Fruit fly (Drosophila melanogaster) whole organism, larva: ENCODE results near the gene CG15255.
"Not testable (repeated sequence)": the region's sequence is repeated elsewhere in the genome, so short reads cannot be mapped to it uniquely, and the experiment has no call there.

Experiments
- noc ChIP-seq: fragments of 200-800 bp; sonication (Bioruptor generic); optimal IDR thresholded peaks from 3 replicates; lab custom pipeline; 2019; ENCODE audit warnings: missing biosample characterization, mild to moderate bottlenecking, missing genetic modification characterization, moderate library complexity

CG15255 gene

DNA sequence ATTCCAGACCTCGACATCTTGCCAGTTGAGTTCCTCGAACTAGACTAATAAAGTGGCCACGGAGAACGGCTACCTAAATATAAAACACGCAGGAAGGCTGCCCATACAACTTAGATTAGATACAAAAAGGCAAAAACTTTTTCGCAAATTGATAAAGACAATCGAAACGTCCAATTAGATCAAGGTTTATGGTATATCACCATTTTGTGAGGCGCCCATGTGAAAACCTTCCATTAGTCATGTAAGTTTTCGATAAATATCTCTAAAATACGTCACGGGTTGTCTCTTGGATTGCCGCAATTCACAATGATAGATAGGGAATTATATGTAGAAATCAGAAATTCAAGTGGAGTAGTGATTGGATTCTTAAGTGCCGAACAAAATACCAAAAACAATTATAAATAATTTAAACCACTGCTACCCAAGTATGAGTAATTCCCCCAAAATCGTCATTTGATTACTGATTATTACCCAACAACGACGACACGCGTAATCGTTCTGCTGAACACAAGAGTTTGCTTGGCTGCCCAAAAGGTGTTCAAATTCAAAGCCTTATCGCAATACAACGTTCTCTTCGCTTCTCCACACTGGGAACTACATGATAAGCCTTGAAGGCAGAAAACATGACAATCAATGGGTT lies at the start of gene CG15255:
CG15255 (minus strand) TSS at position 51 of the 640 bp plus-strand sequence.
- peak; percentile 40 for TF ChIP-seq noc (tag; lab: Kevin White, UChicago)

DNA sequence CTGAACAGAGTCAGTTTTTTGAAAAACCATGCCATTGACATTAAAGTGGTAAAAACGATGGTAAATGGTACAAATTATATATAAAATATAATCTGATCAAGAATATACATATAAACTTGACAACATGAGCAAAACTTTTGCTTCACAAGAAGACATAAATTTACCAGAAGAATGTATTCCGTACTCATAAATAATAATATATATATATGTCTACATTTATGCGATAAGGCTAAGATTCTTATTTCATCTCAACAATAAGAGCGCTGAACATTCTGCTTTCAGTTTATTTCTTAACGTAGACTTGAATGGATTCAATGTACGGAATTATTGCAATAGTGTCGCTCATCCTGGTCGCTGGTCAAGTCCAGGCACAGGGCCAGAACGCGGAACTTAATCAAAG lies 49.2 kb upstream of the CG15255 start, which contains the start of gene CG18477:
CG18477 (plus strand) TSS at position 301 of the 400 bp plus-strand sequence.
- TF ChIP-seq noc (tag; lab: Kevin White, UChicago), result not testable (repeated sequence)

dm6 chr2L:15659374-15659773 lies 47.9 kb upstream of the CG15255 start, which contains the start of gene CG44141:
TSS of gene CG44141 (minus strand) at chr2L:15659474.
- not testable (repeated sequence) for TF ChIP-seq noc (tag; lab: Kevin White, UChicago)

- no peak for TF ChIP-seq noc (tag; lab: Kevin White, UChicago)
Observed at dm6 chr2L:15643791-15644190, 32.3 kb upstream of the CG15255 start.

dm6 chr2L:15641668-15642067 lies 30.1 kb upstream of the CG15255 start:
- no peak for TF ChIP-seq noc (tag; lab: Kevin White, UChicago)

- peak; percentile 80 for TF ChIP-seq noc (tag; lab: Kevin White, UChicago)
Observed at dm6 chr2L:15629596-15630168, 18.2 kb upstream of the CG15255 start, which contains the start of gene CG18480. TSS of gene CG18480 (plus strand) at chr2L:15630002.

- TF ChIP-seq noc (tag; lab: Kevin White, UChicago), result no peak
Observed at dm6 chr2L:15628378-15628777, 16.9 kb upstream of the CG15255 start, which contains the start of gene CG7631. TSS of gene CG7631 (plus strand) at chr2L:15628678.

DNA sequence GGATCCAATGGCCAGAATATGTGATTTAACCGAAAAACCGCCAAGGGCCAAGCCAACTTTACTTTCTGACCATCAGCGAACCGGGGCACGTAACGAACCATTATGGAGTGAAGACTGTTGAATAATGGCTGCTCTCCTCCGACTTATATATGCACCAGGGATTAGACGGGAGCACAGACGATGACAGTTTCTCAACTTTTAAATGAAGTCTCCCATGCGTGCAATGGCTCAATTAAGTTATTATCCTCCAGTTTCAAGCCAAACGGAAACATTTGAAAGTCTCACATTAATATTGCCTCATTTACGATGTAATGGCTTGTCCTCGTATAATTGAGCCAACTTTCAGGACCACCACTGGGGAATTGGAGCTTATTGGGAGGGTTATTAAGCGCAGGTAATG lies 11.9 kb upstream of the CG15255 start, which contains the start of gene Or35a:
Or35a (minus strand) TSS at position 101 of the 400 bp plus-strand sequence.
- no peak for TF ChIP-seq noc (tag; lab: Kevin White, UChicago)

dm6 chr2L:15616697-15617096 lies 5.2 kb upstream of the CG15255 start, which contains the start of gene CG11865:
TSS of gene CG11865 (plus strand) at chr2L:15616997.
- no peak for TF ChIP-seq noc (tag; lab: Kevin White, UChicago)

DNA sequence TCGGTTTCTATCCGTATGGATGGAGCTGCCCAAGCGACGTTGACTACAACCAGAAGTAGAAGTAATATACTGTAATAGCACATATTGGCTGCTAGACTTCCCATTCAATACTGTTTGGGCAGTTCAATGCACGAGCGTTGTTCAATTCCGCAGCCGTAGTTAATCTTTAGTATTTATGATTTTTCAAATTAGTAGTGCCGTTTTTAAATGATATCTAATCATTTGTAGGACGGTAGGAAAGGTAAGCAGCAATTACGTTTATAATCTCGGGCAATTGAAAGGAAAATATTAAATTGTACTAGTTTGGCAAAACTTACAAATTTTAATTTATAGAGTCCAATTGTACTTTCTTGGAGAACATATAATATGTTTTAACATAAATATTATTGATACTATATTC lies 4.7 kb upstream of the CG15255 start, which contains the start of gene CG15253:
CG15253 (minus strand) TSS at position 101 of the 400 bp plus-strand sequence.
- TF ChIP-seq noc (tag; lab: Kevin White, UChicago), result no peak

DNA sequence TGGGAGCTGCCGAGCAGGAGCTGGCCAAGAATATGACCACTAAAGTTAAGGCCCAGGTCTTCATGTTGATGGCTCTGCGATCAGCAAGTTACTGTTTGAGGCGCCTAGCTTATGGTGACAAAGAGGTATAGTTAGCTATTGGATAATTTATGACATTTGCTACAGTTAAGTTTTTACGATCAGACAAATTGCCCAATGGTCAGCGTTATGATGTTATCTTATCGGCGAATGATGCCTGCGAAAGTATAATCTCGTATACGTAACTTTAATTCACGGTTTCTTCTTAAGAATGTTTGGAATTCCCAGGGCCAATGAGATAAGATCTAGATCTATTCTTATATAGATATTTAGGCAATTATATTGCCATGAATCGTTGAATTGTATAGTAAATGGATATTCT lies 3.2 kb upstream of the CG15255 start, which contains the start of gene CG15254:
CG15254 (minus strand) TSS at position 101 of the 400 bp plus-strand sequence.
- TF ChIP-seq noc (tag; lab: Kevin White, UChicago), result no peak

DNA sequence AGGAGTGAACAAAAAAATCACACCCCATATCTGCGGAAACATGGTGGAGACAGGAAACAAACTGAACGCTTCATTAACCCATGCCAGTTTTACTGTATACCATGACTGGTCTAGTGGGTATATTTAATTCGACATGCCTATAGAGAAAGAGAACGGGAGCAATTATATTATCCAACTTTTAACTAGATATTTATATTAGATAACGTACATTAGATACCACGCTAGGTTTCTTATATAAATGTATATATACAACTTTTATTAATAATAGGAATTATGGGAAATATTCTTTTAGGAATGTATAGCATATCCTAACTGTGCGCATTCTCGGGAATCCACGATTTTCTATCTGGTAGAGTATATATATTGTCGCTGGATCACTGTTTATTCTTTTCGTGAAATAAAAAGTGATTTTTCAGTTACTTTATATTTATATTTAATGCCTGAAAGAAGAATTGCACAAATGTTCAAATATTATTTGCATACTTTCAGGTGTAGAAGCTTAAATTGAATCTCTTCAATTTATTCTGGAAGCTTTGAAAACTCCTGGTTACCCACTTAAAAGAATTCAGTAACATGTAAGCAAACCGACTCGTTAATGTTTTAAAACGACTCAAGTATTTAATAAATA lies 1.9 kb upstream of the CG15255 start, which contains the start of gene Semp1:
Semp1 (minus strand) TSS at position 51 of the 628 bp plus-strand sequence.
- no peak for TF ChIP-seq noc (tag; lab: Kevin White, UChicago)

DNA sequence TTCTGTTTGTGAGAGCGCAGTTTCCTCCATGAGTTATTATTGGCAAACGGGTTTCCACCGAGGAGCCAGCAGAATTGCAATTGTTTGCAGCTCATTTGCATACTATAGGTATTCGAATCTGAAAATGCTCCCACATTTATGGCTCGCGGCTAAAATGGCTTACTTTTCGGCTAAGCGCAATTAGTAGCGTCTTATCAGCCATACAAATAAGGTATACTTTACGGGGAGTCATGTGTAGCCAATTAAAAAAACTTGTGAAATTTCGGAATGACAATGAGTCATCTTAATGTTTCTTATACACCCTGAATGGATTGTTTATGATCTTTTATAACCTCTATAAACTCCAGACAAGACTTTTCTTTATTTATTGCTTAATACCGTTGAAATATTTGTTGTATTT lies 2.4 kb downstream of the CG15255 start:
- no peak for TF ChIP-seq noc (tag; lab: Kevin White, UChicago)
